Worm (Caenorhabditis elegans) whole organism, L1 larva: ENCODE data around the gene T23E1.3.
A peak's percentile ranks its signal among the peaks of the same experiment; 100 is the strongest.

Source experiments
- C34B4.2 ChIP-seq: sonication (generic microtip); optimal IDR thresholded peaks from 2 replicates; lab custom pipeline; 2017; ENCODE audit warnings: mild to moderate bottlenecking, missing genetic modification characterization, missing compliant biosample characterization
- ama-1 ChIP-seq: fragments of 150-350 bp; optimal IDR thresholded peaks from 2 replicates; lab custom pipeline; 2014
- blmp-1 ChIP-seq: fragments of 150-350 bp; optimal IDR thresholded peaks from 2 replicates; lab custom pipeline; 2014; ENCODE audit warnings: missing biosample characterization, missing genetic modification characterization
- ceh-63 ChIP-seq: fragments of 200-800 bp; sonication (Bioruptor generic); optimal IDR thresholded peaks from 2 replicates; lab custom pipeline; 2018; ENCODE audit warnings: mild to moderate bottlenecking, missing genetic modification characterization, missing compliant biosample characterization
- ceh-8 ChIP-seq: fragments of 200-800 bp; sonication (Bioruptor generic); optimal IDR thresholded peaks from 2 replicates; lab custom pipeline; 2018; ENCODE audit warnings: mild to moderate bottlenecking, missing genetic modification characterization, moderate library complexity, missing compliant biosample characterization
- ces-1 ChIP-seq: fragments of 150-350 bp; optimal IDR thresholded peaks from 2 replicates; lab custom pipeline; 2014; ENCODE audit warnings: missing biosample characterization, missing genetic modification reagents, missing genetic modification characterization
- dpl-1 ChIP-seq, 3 experiments: fragments of 150-350 bp in 2 of 3; sonication (generic microtip) in 1 of 3; optimal IDR thresholded peaks; 2 replicates each; lab custom pipeline; 2014 to 2017; ENCODE audit warnings: missing biosample characterization in 3 of 3, missing genetic modification characterization in 3 of 3, missing genetic modification reagents in 3 of 3
- dsc-1 ChIP-seq: sonication (generic microtip); optimal IDR thresholded peaks from 2 replicates; lab custom pipeline; 2016; ENCODE audit warnings: mild to moderate bottlenecking, missing genetic modification characterization, missing compliant biosample characterization
- efl-3 ChIP-seq: fragments of 200-800 bp; sonication (Bioruptor generic); optimal IDR thresholded peaks from 2 replicates; lab custom pipeline; 2018; ENCODE audit warnings: mild to moderate bottlenecking, missing genetic modification characterization, missing compliant biosample characterization
- elt-2 ChIP-seq: sonication (generic microtip); optimal IDR thresholded peaks from 2 replicates; lab custom pipeline; 2016; ENCODE audit warnings: missing genetic modification characterization, mild to moderate bottlenecking, inconsistent platforms, missing compliant biosample characterization, missing genetic modification reagents
- elt-3 ChIP-seq, 6 experiments: fragments of 150-350 bp in 1 of 6; sonication (generic microtip); optimal IDR thresholded peaks; 2 replicates each; lab custom pipeline; 2017 to 2018; ENCODE audit warnings: missing biosample characterization in 6 of 6, missing genetic modification characterization in 6 of 6, inconsistent platforms in 1 of 6
- fkh-4 ChIP-seq: sonication (generic microtip); optimal IDR thresholded peaks from 2 replicates; lab custom pipeline; 2016; ENCODE audit warnings: missing compliant biosample characterization, missing genetic modification characterization, borderline replicate concordance
- fkh-8 ChIP-seq: sonication (generic microtip); optimal IDR thresholded peaks from 2 replicates; lab custom pipeline; 2016; ENCODE audit warnings: mild to moderate bottlenecking, missing genetic modification characterization, missing compliant biosample characterization
- fos-1 ChIP-seq: fragments of 150-350 bp; optimal IDR thresholded peaks from 2 replicates; lab custom pipeline; 2014; ENCODE audit warnings: missing biosample characterization, missing genetic modification characterization
- grh-1 ChIP-seq: fragments of 200-800 bp; sonication (Bioruptor generic); IDR thresholded peaks from 2 replicates; pipeline ENCODE4 v1.3.6; 2022; ENCODE audit warnings: missing genetic modification reagents, missing genetic modification characterization, missing compliant biosample characterization
- hlh-4 ChIP-seq: sonication (generic microtip); optimal IDR thresholded peaks from 2 replicates; lab custom pipeline; 2016; ENCODE audit warnings: mild to moderate bottlenecking, missing genetic modification characterization, missing compliant biosample characterization
- hpl-2 ChIP-seq: fragments of 150-350 bp; optimal IDR thresholded peaks from 2 replicates; lab custom pipeline; 2014; ENCODE audit warnings: missing biosample characterization, missing genetic modification reagents, missing genetic modification characterization
- jun-1 ChIP-seq: fragments of 150-350 bp; optimal IDR thresholded peaks from 2 replicates; lab custom pipeline; 2014; ENCODE audit warnings: missing biosample characterization, missing genetic modification reagents, missing genetic modification characterization
- lin-14 ChIP-seq: fragments of 200-800 bp; sonication (Bioruptor generic); optimal IDR thresholded peaks from 2 replicates; lab custom pipeline; 2018; ENCODE audit warnings: mild to moderate bottlenecking, missing genetic modification characterization, moderate library complexity, missing compliant biosample characterization
- lin-35 ChIP-seq, 2 experiments: fragments of 150-350 bp; optimal IDR thresholded peaks; 2 replicates each; lab custom pipeline; 2014; ENCODE audit warnings: missing biosample characterization in 2 of 2, missing genetic modification characterization in 2 of 2, missing genetic modification reagents in 2 of 2
- lin-39 ChIP-seq: fragments of 150-350 bp; optimal IDR thresholded peaks from 2 replicates; lab custom pipeline; 2014; ENCODE audit warnings: missing biosample characterization, missing genetic modification reagents, missing genetic modification characterization
- lir-3 ChIP-seq: sonication (generic microtip); optimal IDR thresholded peaks from 2 replicates; lab custom pipeline; 2016; ENCODE audit warnings: mild to moderate bottlenecking, missing genetic modification characterization, moderate library complexity, missing compliant biosample characterization; ENCODE audit not compliant: poor library complexity
- lsy-2 ChIP-seq, 2 experiments: fragments of 150-350 bp; optimal IDR thresholded peaks; 2 replicates each; lab custom pipeline; 2014; ENCODE audit warnings: missing biosample characterization in 2 of 2, missing genetic modification characterization in 2 of 2
- mab-9 ChIP-seq: fragments of 200-800 bp; sonication (Bioruptor generic); IDR thresholded peaks from 2 replicates; pipeline ENCODE4 v1.3.6; 2022; ENCODE audit warnings: missing genetic modification reagents, missing genetic modification characterization, missing compliant biosample characterization
- mef-2 ChIP-seq: fragments of 150-350 bp; optimal IDR thresholded peaks from 2 replicates; lab custom pipeline; 2014; ENCODE audit warnings: missing biosample characterization, missing genetic modification characterization
- mep-1 ChIP-seq: fragments of 150-350 bp; optimal IDR thresholded peaks from 2 replicates; lab custom pipeline; 2014; ENCODE audit warnings: missing biosample characterization, missing genetic modification characterization
- nhr-11 ChIP-seq: fragments of 150-350 bp; optimal IDR thresholded peaks from 2 replicates; lab custom pipeline; 2014; ENCODE audit warnings: missing biosample characterization, missing genetic modification characterization
- nhr-20 ChIP-seq: sonication (generic microtip); optimal IDR thresholded peaks from 2 replicates; lab custom pipeline; 2016; ENCODE audit warnings: mild to moderate bottlenecking, missing genetic modification characterization, missing compliant biosample characterization
- nhr-237 ChIP-seq: fragments of 150-350 bp; optimal IDR thresholded peaks from 2 replicates; lab custom pipeline; 2014; ENCODE audit warnings: missing biosample characterization, missing genetic modification characterization
- nhr-47 ChIP-seq: sonication (generic microtip); optimal IDR thresholded peaks from 2 replicates; lab custom pipeline; 2016; ENCODE audit warnings: mild to moderate bottlenecking, missing genetic modification characterization, moderate library complexity, missing compliant biosample characterization
- nhr-71 ChIP-seq: sonication (generic microtip); optimal IDR thresholded peaks from 2 replicates; lab custom pipeline; 2016; ENCODE audit warnings: mild to moderate bottlenecking, missing genetic modification characterization, moderate library complexity, missing compliant biosample characterization
- nhr-77 ChIP-seq: fragments of 150-350 bp; optimal IDR thresholded peaks from 2 replicates; lab custom pipeline; 2014; ENCODE audit warnings: missing biosample characterization, missing genetic modification characterization
- nhr-84 ChIP-seq: sonication (generic microtip); optimal IDR thresholded peaks from 2 replicates; lab custom pipeline; 2017; ENCODE audit warnings: missing biosample characterization, missing genetic modification characterization
- nhr-90 ChIP-seq: sonication (generic microtip); optimal IDR thresholded peaks from 2 replicates; lab custom pipeline; 2016; ENCODE audit warnings: mild to moderate bottlenecking, missing genetic modification characterization, missing compliant biosample characterization; ENCODE audit not compliant: poor library complexity
- pag-3 ChIP-seq: sonication (generic microtip); optimal IDR thresholded peaks from 2 replicates; lab custom pipeline; 2017; ENCODE audit warnings: missing genetic modification characterization, mild to moderate bottlenecking, missing compliant biosample characterization, antibody characterized with exemption, borderline replicate concordance; ENCODE audit not compliant: insufficient read depth
- pax-3 ChIP-seq: fragments of 200-800 bp; sonication (Bioruptor generic); optimal IDR thresholded peaks from 2 replicates; lab custom pipeline; 2018; ENCODE audit warnings: mild to moderate bottlenecking, missing genetic modification characterization, moderate library complexity, missing compliant biosample characterization
- rnt-1 ChIP-seq: sonication (generic microtip); optimal IDR thresholded peaks from 2 replicates; lab custom pipeline; 2016; ENCODE audit warnings: mild to moderate bottlenecking, missing genetic modification characterization, moderate library complexity, missing compliant biosample characterization
- skn-1 ChIP-seq: fragments of 150-350 bp; optimal IDR thresholded peaks from 2 replicates; lab custom pipeline; 2014; ENCODE audit warnings: missing biosample characterization, missing genetic modification characterization
- snpc-4 ChIP-seq: fragments of 150-350 bp; optimal IDR thresholded peaks from 2 replicates; lab custom pipeline; 2014; ENCODE audit warnings: missing biosample characterization, missing genetic modification characterization
- sox-4 ChIP-seq: sonication (generic microtip); optimal IDR thresholded peaks from 2 replicates; lab custom pipeline; 2016; ENCODE audit warnings: missing genetic modification characterization, missing compliant biosample characterization
- sptf-1 ChIP-seq: fragments of 150-350 bp; optimal IDR thresholded peaks from 2 replicates; lab custom pipeline; 2014; ENCODE audit warnings: missing biosample characterization, missing genetic modification characterization
- sup-37 ChIP-seq: fragments of 200-800 bp; sonication (Bioruptor generic); optimal IDR thresholded peaks from 2 replicates; lab custom pipeline; 2018; ENCODE audit warnings: mild to moderate bottlenecking, missing genetic modification characterization, missing compliant biosample characterization
- tbx-2 ChIP-seq: sonication (generic microtip); optimal IDR thresholded peaks from 2 replicates; lab custom pipeline; 2016; ENCODE audit warnings: missing genetic modification characterization, missing compliant biosample characterization
- tlp-1 ChIP-seq: fragments of 150-350 bp; optimal IDR thresholded peaks from 2 replicates; lab custom pipeline; 2014; ENCODE audit warnings: missing biosample characterization, missing genetic modification characterization
- unc-130 ChIP-seq: fragments of 150-350 bp; optimal IDR thresholded peaks from 2 replicates; lab custom pipeline; 2017; ENCODE audit warnings: missing biosample characterization, missing genetic modification characterization, inconsistent platforms
- unc-30 ChIP-seq: sonication (generic microtip); optimal IDR thresholded peaks from 2 replicates; lab custom pipeline; 2017; ENCODE audit warnings: missing biosample characterization, missing genetic modification characterization
- unc-62 ChIP-seq: fragments of 150-350 bp; optimal IDR thresholded peaks from 2 replicates; lab custom pipeline; 2014; ENCODE audit warnings: missing biosample characterization, missing genetic modification reagents, missing genetic modification characterization
- unc-86 ChIP-seq: sonication (generic microtip); optimal IDR thresholded peaks from 2 replicates; lab custom pipeline; 2016; ENCODE audit warnings: missing genetic modification characterization, missing compliant biosample characterization
- unc-98 ChIP-seq: fragments of 200-800 bp; sonication (Bioruptor generic); IDR thresholded peaks from 2 replicates; pipeline ENCODE4 v1.3.6; 2022; ENCODE audit warnings: missing genetic modification characterization, missing compliant biosample characterization
- vab-15 ChIP-seq: sonication (generic microtip); optimal IDR thresholded peaks from 2 replicates; lab custom pipeline; 2017; ENCODE audit warnings: missing genotype, mild to moderate bottlenecking, missing genetic modification characterization, missing compliant biosample characterization
- xbp-1 ChIP-seq: sonication (generic microtip); optimal IDR thresholded peaks from 2 replicates; lab custom pipeline; 2016; ENCODE audit warnings: missing genetic modification characterization, missing compliant biosample characterization
- zag-1 ChIP-seq: fragments of 150-350 bp; optimal IDR thresholded peaks from 2 replicates; lab custom pipeline; 2014; ENCODE audit warnings: missing biosample characterization, missing genetic modification characterization
- ztf-4 ChIP-seq: fragments of 150-350 bp; optimal IDR thresholded peaks from 2 replicates; lab custom pipeline; 2014; ENCODE audit warnings: missing biosample characterization, missing genetic modification characterization

The T23E1.3 gene

DNA sequence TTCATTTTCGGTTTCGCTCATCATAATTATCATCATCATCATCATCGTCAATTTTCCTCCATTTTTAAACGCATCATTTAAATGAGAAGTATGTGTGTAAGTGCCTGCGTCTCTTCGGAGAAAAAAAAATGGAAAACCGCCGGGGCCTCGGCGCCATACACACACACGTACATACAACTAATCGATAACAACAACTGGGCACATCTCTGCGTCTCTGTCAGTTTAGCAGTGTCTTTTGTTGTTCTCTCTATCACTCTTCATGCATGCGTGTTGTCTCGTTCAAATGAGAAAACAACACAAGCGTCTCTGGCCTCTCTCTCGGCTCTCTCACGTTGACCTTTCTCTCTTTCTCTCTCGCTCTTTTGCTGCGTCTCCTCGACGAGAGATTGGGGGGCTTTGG lies 15.1 kb downstream of the T23E1.3 start (continued):
- peak; percentile 98 for TF ChIP-seq lin-14 (GFP tag; lab: Kevin White, UChicago)
- no peak for TF ChIP-seq sptf-1 (tag; lab: Kevin White, UChicago)
- peak; percentile 21 for TF ChIP-seq ama-1 (lab: Kevin White, UChicago)
- peak; percentile 80 for TF ChIP-seq pag-3 (tag; lab: Kevin White, UChicago)
- peak; percentile 75 to 77 for TF ChIP-seq lin-35 (GFP tag; optimal IDR thresholded peaks at IDR 0.05; lab: Kevin White, UChicago)
- TF ChIP-seq hpl-2, result peak; percentile 29
- peak; percentile 45 for TF ChIP-seq skn-1 (tag; lab: Kevin White, UChicago)
- peak; percentile 80 for TF ChIP-seq xbp-1
- no peak for TF ChIP-seq unc-98
- TF ChIP-seq ceh-8, result peak; percentile 89
- no peak for TF ChIP-seq efl-3 (GFP tag; lab: Kevin White, UChicago)
- no peak for TF ChIP-seq fkh-4 (tag; lab: Kevin White, UChicago)
- peak; percentile 85 for TF ChIP-seq nhr-90
- TF ChIP-seq grh-1 (GFP tag; lab: Robert Waterston, UW), result peak; percentile 41; the same call in 1 of the 2 replicates
- peak; percentile 62 for TF ChIP-seq nhr-237
- peak; percentile 96 for TF ChIP-seq nhr-71
- peak; percentile 92 for TF ChIP-seq nhr-47 (tag; lab: Kevin White, UChicago)
- TF ChIP-seq fkh-8 (tag; lab: Kevin White, UChicago), result peak; percentile 88
- peak; percentile 76 for TF ChIP-seq elt-2 (tag; lab: Kevin White, UChicago)
- TF ChIP-seq jun-1, result peak; percentile 67
- peak; percentile 85 to 91 for TF ChIP-seq lsy-2 (tag; optimal IDR thresholded peaks at IDR 0.05; lab: Kevin White, UChicago)
- no peak for TF ChIP-seq tlp-1 (tag; lab: Kevin White, UChicago)
- peak; percentile 81 for TF ChIP-seq fos-1 (tag; lab: Kevin White, UChicago)
- TF ChIP-seq elt-3 (tag; optimal IDR thresholded peaks at IDR 0.05; lab: Kevin White, UChicago), result peak in 2 of 6 experiments; percentile 41 to 70
- no peak for TF ChIP-seq sup-37
- TF ChIP-seq unc-30 (tag; lab: Kevin White, UChicago), result no peak
- peak; percentile 76 for TF ChIP-seq nhr-11 (tag; lab: Kevin White, UChicago)
- peak; percentile 90 for TF ChIP-seq nhr-20 (tag; lab: Kevin White, UChicago)
- peak; percentile 47 to 65 (median 64) for TF ChIP-seq dpl-1 (GFP tag; optimal IDR thresholded peaks at IDR 0.05; lab: Kevin White, UChicago)
- TF ChIP-seq ces-1 (GFP tag; lab: Kevin White, UChicago), result no peak
- no peak for TF ChIP-seq unc-62
- TF ChIP-seq lin-39, result peak; percentile 57
- TF ChIP-seq mep-1 (tag; lab: Kevin White, UChicago), result peak; percentile 88
- peak; percentile 65 for TF ChIP-seq snpc-4 (tag; lab: Kevin White, UChicago)
- peak; percentile 82 for TF ChIP-seq blmp-1 (tag; lab: Kevin White, UChicago)
- TF ChIP-seq ceh-63, result no peak
- peak; percentile 62 for TF ChIP-seq pax-3 (tag; lab: Kevin White, UChicago)
- TF ChIP-seq lir-3 (tag; lab: Kevin White, UChicago), result peak; percentile 66
- TF ChIP-seq hlh-4 (tag; lab: Kevin White, UChicago), result no peak
- TF ChIP-seq sox-4 (tag; lab: Kevin White, UChicago), result peak; percentile 20
- no peak for TF ChIP-seq nhr-84 (tag; lab: Kevin White, UChicago)
- TF ChIP-seq C34B4.2 (tag; lab: Kevin White, UChicago), result no peak
- TF ChIP-seq tbx-2 (tag; lab: Kevin White, UChicago), result peak; percentile 92
- peak; percentile 81 for TF ChIP-seq nhr-77 (tag; lab: Kevin White, UChicago)
- peak; percentile 42; the same call in 1 of the 2 replicates for TF ChIP-seq mab-9 (GFP tag; lab: Robert Waterston, UW)
- TF ChIP-seq unc-86, result peak; percentile 88
- TF ChIP-seq ztf-4 (tag; lab: Kevin White, UChicago), result peak; percentile 89
- TF ChIP-seq zag-1 (tag; lab: Kevin White, UChicago), result peak; percentile 62
- TF ChIP-seq unc-130, result peak; percentile 43
- peak; percentile 62 for TF ChIP-seq mef-2 (tag; lab: Kevin White, UChicago)
- TF ChIP-seq vab-15 (tag; lab: Kevin White, UChicago), result no peak
- TF ChIP-seq dsc-1 (tag; lab: Kevin White, UChicago), result peak; percentile 77
- peak; percentile 90 for TF ChIP-seq rnt-1 (tag; lab: Kevin White, UChicago)
